Worm (Caenorhabditis elegans): Measurements from ENCODE around the gene T12E12.6.

ce11 chrIV:5603321-5603720, 29.4 kb upstream of the T12E12.6 start:
- TF ChIP-seq ceh-36 (tag; optimal IDR thresholded peaks at IDR 0.05) (no peak), ama-1 (optimal IDR thresholded peaks at IDR 0.05) (no peak), tra-4 (tag; optimal IDR thresholded peaks at IDR 0.05) (no peak), hmg-4 (GFP tag; optimal IDR thresholded peaks at IDR 0.05) (no peak), scrt-1 (GFP tag; IDR thresholded peaks at IDR 0.05) (no peak), flt-1 (GFP tag; IDR thresholded peaks at IDR 0.05) (no peak), hmbx-1 (tag; optimal IDR thresholded peaks at IDR 0.05) (no peak), tbx-37 (GFP tag; conservative IDR thresholded peaks at IDR 0.05) (no peak), aly-1 (tag; optimal IDR thresholded peaks at IDR 0.05) (no peak), tbx-11 (GFP tag; IDR thresholded peaks at IDR 0.05) (no peak), hnd-1 (tag; optimal IDR thresholded peaks at IDR 0.05) (no peak), B0310.2 (tag; optimal IDR thresholded peaks at IDR 0.05) (no peak)

Measured in whole organism, early embryonic.